Fruit fly (Drosophila melanogaster) whole organism, pupa: ENCODE results near the gene Lcp65Ag1.

Experiments used
- CG14655 ChIP-seq: fragments of 200-800 bp; sonication (Bioruptor generic); optimal IDR thresholded peaks from 3 replicates; lab custom pipeline; 2017; ENCODE audit warnings: mild to moderate bottlenecking, missing biosample characterization, missing genetic modification reagents, missing genetic modification characterization
- CG15710 ChIP-seq: fragments of 200-800 bp; sonication (Bioruptor generic); optimal IDR thresholded peaks from 2 replicates; lab custom pipeline; 2018; ENCODE audit warnings: missing biosample characterization, mild to moderate bottlenecking, missing genetic modification characterization, moderate library complexity
- D1 ChIP-seq: fragments of 200-800 bp; sonication (Bioruptor generic); optimal IDR thresholded peaks from 2 replicates; lab custom pipeline; 2018; ENCODE audit warnings: missing biosample characterization, mild to moderate bottlenecking, missing genetic modification characterization, moderate library complexity
- Ets98B ChIP-seq: fragments of 200-800 bp; sonication (Bioruptor generic); IDR thresholded peaks from 2 replicates; pipeline ENCODE4 v1.3.6; 2022; ENCODE audit warnings: missing biosample characterization, missing genetic modification characterization

DNA sequence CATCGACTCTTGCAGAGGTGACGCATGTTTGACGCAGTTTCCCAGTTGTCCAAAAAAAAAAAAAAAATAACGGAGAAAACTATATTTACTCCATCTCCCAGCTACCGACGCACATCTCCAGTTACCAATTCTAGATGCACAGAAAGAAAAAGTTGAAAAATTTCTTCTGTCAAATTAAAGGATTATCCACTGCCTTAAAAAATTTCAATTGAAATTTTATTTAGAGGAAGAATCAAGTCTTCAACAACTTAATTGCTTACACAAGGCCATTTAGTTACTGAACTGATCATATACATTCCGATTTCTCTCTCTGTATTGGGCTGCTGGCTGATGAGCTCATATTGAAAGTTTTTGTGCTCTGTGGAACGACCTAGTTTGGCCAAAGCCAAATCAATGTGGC is 49.1 kb downstream of the Lcp65Ag1 start:
- TF ChIP-seq Ets98B (GFP tag; lab: Robert Waterston, UW) (0 out of 2 replicates have a peak, but pooled peaks have one; percentile 8), CG15710 (no peak), CG14655 (GFP tag; lab: Kevin White, UChicago) (no peak), D1 (no peak)
